Worm (Caenorhabditis elegans) whole organism, late embryonic: ENCODE data around the gene C49C8.1.

Experiments used
- C38D4.7 ChIP-seq: fragments of 200-800 bp; sonication (Bioruptor generic); optimal IDR thresholded peaks from 2 replicates; lab custom pipeline; 2018; ENCODE audit warnings: mild to moderate bottlenecking, missing genetic modification characterization, moderate library complexity, missing compliant biosample characterization
- ama-1 ChIP-seq: fragments of 150-350 bp; optimal IDR thresholded peaks from 2 replicates; lab custom pipeline; 2014
- ceh-45 ChIP-seq: fragments of 200-800 bp; sonication (Bioruptor generic); IDR thresholded peaks from 2 replicates; pipeline ENCODE4 v1.3.6; 2022; ENCODE audit warnings: missing genetic modification reagents, missing genetic modification characterization, missing compliant biosample characterization
- dve-1 ChIP-seq: sonication (generic microtip); optimal IDR thresholded peaks from 2 replicates; lab custom pipeline; 2017; ENCODE audit warnings: antibody characterized with exemption, mild to moderate bottlenecking, missing genetic modification characterization, missing compliant biosample characterization
- hlh-13 ChIP-seq: fragments of 200-800 bp; sonication (Bioruptor generic); optimal IDR thresholded peaks from 2 replicates; lab custom pipeline; 2018; ENCODE audit warnings: mild to moderate bottlenecking, missing genetic modification characterization, missing compliant biosample characterization
- nhr-11 ChIP-seq: fragments of 150-350 bp; optimal IDR thresholded peaks from 2 replicates; lab custom pipeline; 2014; ENCODE audit warnings: missing biosample characterization, missing genetic modification characterization
- odd-2 ChIP-seq: sonication (generic microtip); optimal IDR thresholded peaks from 2 replicates; lab custom pipeline; 2017; ENCODE audit warnings: antibody characterized with exemption, mild to moderate bottlenecking, missing genetic modification characterization, missing compliant biosample characterization
- pqm-1 ChIP-seq: sonication (generic microtip); optimal IDR thresholded peaks from 2 replicates; lab custom pipeline; 2016; ENCODE audit warnings: missing genetic modification characterization, missing compliant biosample characterization
- ref-2 ChIP-seq: sonication (generic microtip); optimal IDR thresholded peaks from 2 replicates; lab custom pipeline; 2016; ENCODE audit warnings: missing genetic modification characterization, missing compliant biosample characterization
- sdc-2 ChIP-seq: sonication (generic microtip); optimal IDR thresholded peaks from 2 replicates; lab custom pipeline; 2016; ENCODE audit warnings: missing genotype, missing genetic modification characterization, missing compliant biosample characterization
- ztf-16 ChIP-seq: sonication (generic microtip); optimal IDR thresholded peaks from 2 replicates; lab custom pipeline; 2017; ENCODE audit warnings: missing genetic modification characterization, missing compliant biosample characterization

ce11 chrIV:8608204-8608603 is 46.2 kb upstream of the C49C8.1 start:
- TF ChIP-seq C38D4.7 = no peak
- no peak for TF ChIP-seq hlh-13 (GFP tag; lab: Kevin White, UChicago)
- TF ChIP-seq ceh-45 = no peak
- TF ChIP-seq ref-2 (tag; lab: Kevin White, UChicago) = no peak
- TF ChIP-seq sdc-2 (tag; lab: Kevin White, UChicago) = no peak
- TF ChIP-seq dve-1 (tag; lab: Kevin White, UChicago) = no peak
- TF ChIP-seq nhr-11 = no peak
- TF ChIP-seq pqm-1 (tag; lab: Kevin White, UChicago) = no peak
- no peak for TF ChIP-seq odd-2 (tag; lab: Kevin White, UChicago)
- TF ChIP-seq ama-1 (lab: Kevin White, UChicago) = no peak
- no peak for TF ChIP-seq ztf-16 (tag; lab: Kevin White, UChicago)
